Fruit fly (Drosophila melanogaster): ENCODE measurements around the gene CG31220.

dm6 chr3R:19657766-19658165 lies 9.5 kb downstream of the CG31220 start, which contains the start of gene CG6184:
- no peak for TF ChIP-seq CG8478 (optimal IDR thresholded peaks at IDR 0.05)
- no peak for TF ChIP-seq CTCF (optimal IDR thresholded peaks at IDR 0.05)

Measured in S2 (cell line).